Worm (Caenorhabditis elegans) whole organism, L3 larva: Measurements from ENCODE around the gene lex-1.

Experiments used
- R02D3.7 ChIP-seq: fragments of 150-350 bp; optimal IDR thresholded peaks from 2 replicates; lab custom pipeline; 2014; ENCODE audit warnings: missing biosample characterization, missing genetic modification characterization
- ZK546.5 ChIP-seq: sonication (generic microtip); optimal IDR thresholded peaks from 2 replicates; lab custom pipeline; 2017; ENCODE audit warnings: missing biosample characterization, missing genetic modification characterization
- ama-1 ChIP-seq: fragments of 150-350 bp; optimal IDR thresholded peaks from 2 replicates; lab custom pipeline; 2018
- ceh-16 ChIP-seq: sonication (generic microtip); optimal IDR thresholded peaks from 2 replicates; lab custom pipeline; 2017; ENCODE audit warnings: missing biosample characterization, missing genetic modification characterization
- ceh-28 ChIP-seq: fragments of 150-350 bp; optimal IDR thresholded peaks from 2 replicates; lab custom pipeline; 2014; ENCODE audit warnings: missing biosample characterization, missing genetic modification reagents, missing genetic modification characterization
- ceh-82 ChIP-seq: fragments of 150-350 bp; optimal IDR thresholded peaks from 2 replicates; lab custom pipeline; 2014; ENCODE audit warnings: missing biosample characterization, missing genetic modification characterization
- ceh-9 ChIP-seq: sonication (generic microtip); optimal IDR thresholded peaks from 2 replicates; lab custom pipeline; 2018; ENCODE audit warnings: missing biosample characterization, missing genetic modification characterization
- daf-12 ChIP-seq: fragments of 150-350 bp; optimal IDR thresholded peaks from 2 replicates; lab custom pipeline; 2014; ENCODE audit warnings: missing biosample characterization, missing genetic modification reagents, missing genetic modification characterization
- egl-27 ChIP-seq: sonication (generic microtip); optimal IDR thresholded peaks from 4 replicates; lab custom pipeline; 2017; ENCODE audit warnings: missing biosample characterization, missing genetic modification reagents, missing genetic modification characterization
- egl-5 ChIP-seq: fragments of 150-350 bp; optimal IDR thresholded peaks from 2 replicates; lab custom pipeline; 2017; ENCODE audit warnings: missing biosample characterization, missing genetic modification reagents, missing genetic modification characterization, inconsistent platforms
- elt-1 ChIP-seq: fragments of 150-350 bp; optimal IDR thresholded peaks from 2 replicates; lab custom pipeline; 2014; ENCODE audit warnings: missing biosample characterization, missing genetic modification characterization
- elt-3 ChIP-seq, 3 experiments: fragments of 150-350 bp in 1 of 3; sonication (generic microtip) in 2 of 3; optimal IDR thresholded peaks; 2 replicates in 2 of 3; 4 replicates in 1 of 3; lab custom pipeline; 2014 to 2017; ENCODE audit warnings: missing biosample characterization in 3 of 3, missing genetic modification characterization in 3 of 3
- fkh-10 ChIP-seq: sonication (generic microtip); optimal IDR thresholded peaks from 2 replicates; lab custom pipeline; 2017; ENCODE audit warnings: missing biosample characterization, missing genetic modification reagents, missing genetic modification characterization
- fkh-2 ChIP-seq: fragments of 150-350 bp; optimal IDR thresholded peaks from 2 replicates; lab custom pipeline; 2014; ENCODE audit warnings: missing biosample characterization, missing genetic modification reagents, missing genetic modification characterization
- fos-1 ChIP-seq: fragments of 150-350 bp; optimal IDR thresholded peaks from 2 replicates; lab custom pipeline; 2014; ENCODE audit warnings: missing biosample characterization, missing genetic modification characterization
- hmg-11 ChIP-seq: sonication (generic microtip); optimal IDR thresholded peaks from 2 replicates; lab custom pipeline; 2016; ENCODE audit warnings: missing genetic modification characterization, missing compliant biosample characterization
- jun-1 ChIP-seq: fragments of 150-350 bp; optimal IDR thresholded peaks from 2 replicates; lab custom pipeline; 2014; ENCODE audit warnings: missing biosample characterization, missing genetic modification reagents, missing genetic modification characterization
- lin-15B ChIP-seq: fragments of 150-350 bp; optimal IDR thresholded peaks from 2 replicates; lab custom pipeline; 2014; ENCODE audit warnings: missing biosample characterization, missing genetic modification characterization
- lin-39 ChIP-seq: fragments of 150-350 bp; optimal IDR thresholded peaks from 2 replicates; lab custom pipeline; 2018; ENCODE audit warnings: missing biosample characterization, missing genetic modification reagents, missing genetic modification characterization
- lsy-12 ChIP-seq: sonication (generic microtip); optimal IDR thresholded peaks from 2 replicates; lab custom pipeline; 2016; ENCODE audit warnings: mild to moderate bottlenecking, missing genetic modification characterization, missing compliant biosample characterization
- mml-1 ChIP-seq: fragments of 150-350 bp; sonication (generic microtip); optimal IDR thresholded peaks from 3 replicates; lab custom pipeline; 2014; ENCODE audit warnings: missing biosample characterization, missing genetic modification characterization
- nfya-1 ChIP-seq: sonication (generic microtip); optimal IDR thresholded peaks from 2 replicates; lab custom pipeline; 2017; ENCODE audit warnings: missing genetic modification characterization, mild to moderate bottlenecking, missing compliant biosample characterization, antibody characterized with exemption, moderate library complexity; ENCODE audit not compliant: insufficient read depth
- nhr-11 ChIP-seq: fragments of 150-350 bp; optimal IDR thresholded peaks from 2 replicates; lab custom pipeline; 2014; ENCODE audit warnings: missing biosample characterization, missing genetic modification characterization
- nhr-12 ChIP-seq: fragments of 150-350 bp; optimal IDR thresholded peaks from 2 replicates; lab custom pipeline; 2014; ENCODE audit warnings: missing biosample characterization, missing genetic modification characterization
- nhr-23 ChIP-seq: fragments of 150-350 bp; optimal IDR thresholded peaks from 2 replicates; lab custom pipeline; 2014; ENCODE audit warnings: missing biosample characterization, missing genetic modification reagents, missing genetic modification characterization
- nhr-237 ChIP-seq: fragments of 150-350 bp; optimal IDR thresholded peaks from 2 replicates; lab custom pipeline; 2014; ENCODE audit warnings: missing biosample characterization, missing genetic modification characterization
- nhr-25 ChIP-seq: sonication (generic microtip); optimal IDR thresholded peaks from 2 replicates; lab custom pipeline; 2017; ENCODE audit warnings: missing biosample characterization, missing genetic modification characterization
- nhr-43 ChIP-seq: sonication (generic microtip); optimal IDR thresholded peaks from 2 replicates; lab custom pipeline; 2016; ENCODE audit warnings: mild to moderate bottlenecking, missing genetic modification characterization, missing compliant biosample characterization; ENCODE audit not compliant: poor library complexity, severe bottlenecking
- nhr-67 ChIP-seq: fragments of 150-350 bp; optimal IDR thresholded peaks from 2 replicates; lab custom pipeline; 2014; ENCODE audit warnings: missing biosample characterization, missing genetic modification characterization
- nhr-76 ChIP-seq: fragments of 150-350 bp; sonication (generic microtip); optimal IDR thresholded peaks from 5 replicates; lab custom pipeline; 2014; ENCODE audit warnings: missing biosample characterization, missing genetic modification characterization
- pha-4 ChIP-seq: fragments of 150-350 bp; optimal IDR thresholded peaks from 2 replicates; lab custom pipeline; 2014; ENCODE audit warnings: missing biosample characterization, missing genetic modification reagents, missing genetic modification characterization
- pqm-1 ChIP-seq: fragments of 150-350 bp; optimal IDR thresholded peaks from 2 replicates; lab custom pipeline; 2017; ENCODE audit warnings: missing biosample characterization, missing genetic modification characterization, inconsistent platforms
- skn-1 ChIP-seq: fragments of 150-350 bp; optimal IDR thresholded peaks from 2 replicates; lab custom pipeline; 2014; ENCODE audit warnings: missing biosample characterization, missing genetic modification characterization
- snpc-4 ChIP-seq: fragments of 150-350 bp; optimal IDR thresholded peaks from 2 replicates; lab custom pipeline; 2014; ENCODE audit warnings: missing biosample characterization, missing genetic modification characterization
- tbx-2 ChIP-seq: sonication (generic microtip); optimal IDR thresholded peaks from 2 replicates; lab custom pipeline; 2016; ENCODE audit warnings: mild to moderate bottlenecking, missing genetic modification characterization, missing compliant biosample characterization
- unc-39 ChIP-seq: sonication (generic microtip); optimal IDR thresholded peaks from 4 replicates; lab custom pipeline; 2017; ENCODE audit warnings: missing biosample characterization, missing genetic modification characterization
- zag-1 ChIP-seq: fragments of 150-350 bp; optimal IDR thresholded peaks from 2 replicates; lab custom pipeline; 2014; ENCODE audit warnings: missing biosample characterization, missing genetic modification characterization
- ztf-11 ChIP-seq: fragments of 150-350 bp; optimal IDR thresholded peaks from 2 replicates; lab custom pipeline; 2014; ENCODE audit warnings: missing biosample characterization, missing genetic modification characterization

Gene lex-1

DNA sequence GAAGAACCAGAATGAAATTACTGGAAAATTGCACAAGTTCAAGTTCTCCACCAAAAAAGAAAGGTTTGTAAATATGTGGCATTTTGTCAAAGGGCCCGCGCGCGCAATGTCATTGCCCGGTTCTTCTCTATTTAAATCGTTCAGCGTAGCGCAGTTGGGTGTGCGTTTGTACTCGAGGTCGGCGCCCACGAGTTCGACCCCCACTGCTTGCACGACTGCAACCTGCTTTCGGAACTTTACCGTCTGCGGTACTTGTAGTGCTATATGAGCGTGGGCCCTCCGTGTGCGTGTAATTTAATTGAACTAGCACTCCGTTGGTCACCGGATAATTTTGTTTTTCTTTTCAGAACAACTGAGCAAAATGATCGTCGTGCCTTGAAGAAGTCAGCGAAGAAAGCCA is 7.2 kb downstream of the lex-1 start (continued):
- TF ChIP-seq fkh-2 (tag; lab: Kevin White, UChicago) (no peak), ZK546.5 (tag; lab: Kevin White, UChicago) (no peak), egl-5 (tag; lab: Kevin White, UChicago) (no peak), elt-1 (no peak), nhr-76 (tag; lab: Kevin White, UChicago) (peak; percentile 48), nhr-12 (tag; lab: Kevin White, UChicago) (no peak), ama-1 (lab: Kevin White, UChicago) (peak; percentile 71), fkh-10 (no peak), hmg-11 (tag; lab: Kevin White, UChicago) (peak; percentile 85), ceh-16 (tag; lab: Kevin White, UChicago) (no peak), nfya-1 (tag; lab: Kevin White, UChicago) (peak; percentile 68), tbx-2 (tag; lab: Kevin White, UChicago) (peak; percentile 63), ceh-82 (tag; lab: Kevin White, UChicago) (no peak), snpc-4 (tag; lab: Kevin White, UChicago) (peak; percentile 46), jun-1 (tag; lab: Kevin White, UChicago) (no peak), skn-1 (tag; lab: Kevin White, UChicago) (peak; percentile 15), daf-12 (tag; lab: Kevin White, UChicago) (no peak)

DNA sequence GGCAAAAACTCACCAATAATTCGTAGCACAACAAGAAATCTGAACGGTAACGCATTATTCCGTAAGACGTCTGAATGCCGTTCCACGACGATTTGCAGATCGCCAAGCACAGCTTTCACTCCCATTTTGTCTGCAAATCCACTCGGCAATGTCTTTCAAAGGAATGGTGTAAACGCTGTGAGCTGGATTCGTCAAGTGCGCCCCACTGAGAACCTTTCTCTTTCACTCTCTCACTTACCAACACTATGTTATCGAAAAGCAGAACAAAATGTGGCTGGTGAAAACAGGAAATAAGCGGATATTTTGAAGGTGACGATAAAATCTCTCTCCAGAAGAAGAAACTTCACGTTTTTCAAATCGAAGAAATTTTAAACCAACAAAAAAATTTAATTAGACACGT is 9.6 kb downstream of the lex-1 start:
- TF ChIP-seq snpc-4 (tag; lab: Kevin White, UChicago) (peak; percentile 24), skn-1 (tag; lab: Kevin White, UChicago) (peak; percentile 31), unc-39 (tag; lab: Kevin White, UChicago) (no peak), egl-27 (tag; lab: Kevin White, UChicago) (no peak), lin-39 (peak; percentile 35), lin-15B (peak; percentile 81), pha-4 (tag; lab: Kevin White, UChicago) (peak; percentile 69), egl-5 (tag; lab: Kevin White, UChicago) (peak; percentile 26), nhr-25 (peak; percentile 65), nfya-1 (tag; lab: Kevin White, UChicago) (peak; percentile 61)

DNA sequence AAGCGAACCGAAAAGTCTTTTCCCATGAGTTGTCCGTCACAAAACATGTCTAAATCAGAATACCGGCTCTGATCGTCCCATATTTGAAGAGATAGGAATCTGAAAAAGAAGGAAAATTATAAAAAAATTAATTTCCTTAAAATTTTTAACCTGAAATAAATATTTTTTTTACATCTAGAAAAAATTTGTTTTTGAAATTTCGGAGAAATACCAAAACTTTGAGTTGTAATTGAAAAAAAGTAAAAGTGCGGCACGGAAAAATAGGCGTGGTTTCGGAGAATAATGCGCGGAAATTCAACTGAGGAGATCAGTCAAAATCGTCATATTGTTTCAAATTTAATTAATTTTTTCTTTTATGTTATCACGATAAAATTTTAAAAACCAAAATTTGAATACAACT is 10.3 kb downstream of the lex-1 start, which contains the start of gene F11A10.6:
Gene F11A10.6, minus strand, starts transcription at position 101 of the 400 bp plus-strand sequence.
- no peak for TF ChIP-seq ama-1 (lab: Kevin White, UChicago)
- TF ChIP-seq fkh-2 (tag; lab: Kevin White, UChicago), result no peak
- no peak for TF ChIP-seq ZK546.5 (tag; lab: Kevin White, UChicago)
- no peak for TF ChIP-seq lin-15B
- TF ChIP-seq tbx-2 (tag; lab: Kevin White, UChicago), result no peak
- no peak for TF ChIP-seq nhr-25
- TF ChIP-seq egl-5 (tag; lab: Kevin White, UChicago), result no peak
- no peak for TF ChIP-seq nhr-237 (tag; lab: Kevin White, UChicago)
- TF ChIP-seq nhr-23 (tag; lab: Kevin White, UChicago), result no peak
- TF ChIP-seq lsy-12 (tag; lab: Kevin White, UChicago), result no peak
- TF ChIP-seq R02D3.7, result no peak
- no peak for TF ChIP-seq hmg-11 (tag; lab: Kevin White, UChicago)
- TF ChIP-seq ceh-9 (tag; lab: Kevin White, UChicago), result no peak
- TF ChIP-seq daf-12 (tag; lab: Kevin White, UChicago), result no peak
- no peak for TF ChIP-seq nhr-76 (tag; lab: Kevin White, UChicago)

DNA sequence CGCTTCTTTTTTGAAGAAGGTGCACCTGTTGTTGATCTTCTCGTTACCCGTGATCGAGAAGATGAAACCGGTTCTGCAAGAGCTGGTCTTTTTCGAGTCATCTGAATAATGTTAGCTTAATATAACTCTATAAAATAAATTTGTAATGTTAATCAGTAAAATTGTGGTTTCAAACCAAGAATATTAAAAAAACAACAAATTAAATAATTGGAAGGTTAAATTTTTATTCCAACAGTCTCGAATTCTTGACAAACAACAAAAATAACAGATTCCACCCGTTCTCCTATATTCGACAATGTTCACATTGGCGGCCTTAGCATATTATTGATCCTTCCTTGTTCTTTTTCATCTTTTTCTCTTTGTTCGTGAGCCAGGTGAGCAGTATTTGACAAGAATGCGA is 12.8 kb downstream of the lex-1 start, which contains the start of gene mig-32:
Gene mig-32, minus strand, starts transcription at position 101 of the 400 bp plus-strand sequence.
- no peak for TF ChIP-seq fos-1 (tag; lab: Kevin White, UChicago)
- TF ChIP-seq ceh-9 (tag; lab: Kevin White, UChicago), result no peak
- no peak for TF ChIP-seq zag-1 (tag; lab: Kevin White, UChicago)
- TF ChIP-seq nhr-11 (tag; lab: Kevin White, UChicago), result no peak
- TF ChIP-seq ztf-11 (tag; lab: Kevin White, UChicago), result no peak
- no peak for TF ChIP-seq nhr-43
- TF ChIP-seq nhr-67, result no peak
- no peak for TF ChIP-seq ceh-28 (tag; lab: Kevin White, UChicago)
- TF ChIP-seq jun-1 (tag; lab: Kevin White, UChicago), result no peak
- no peak for TF ChIP-seq elt-3 (tag; optimal IDR thresholded peaks at IDR 0.05; lab: Kevin White, UChicago)
- TF ChIP-seq nhr-12 (tag; lab: Kevin White, UChicago), result no peak
- TF ChIP-seq mml-1, result no peak
- no peak for TF ChIP-seq lin-15B
- TF ChIP-seq unc-39 (tag; lab: Kevin White, UChicago), result no peak
- TF ChIP-seq R02D3.7, result no peak
- no peak for TF ChIP-seq pqm-1 (tag; lab: Kevin White, UChicago)
- no peak for TF ChIP-seq hmg-11 (tag; lab: Kevin White, UChicago)
- TF ChIP-seq fkh-10, result no peak
- TF ChIP-seq elt-1, result no peak
